Fruit fly (Drosophila melanogaster): Measurements from ENCODE around the gene for.

for gene

DNA sequence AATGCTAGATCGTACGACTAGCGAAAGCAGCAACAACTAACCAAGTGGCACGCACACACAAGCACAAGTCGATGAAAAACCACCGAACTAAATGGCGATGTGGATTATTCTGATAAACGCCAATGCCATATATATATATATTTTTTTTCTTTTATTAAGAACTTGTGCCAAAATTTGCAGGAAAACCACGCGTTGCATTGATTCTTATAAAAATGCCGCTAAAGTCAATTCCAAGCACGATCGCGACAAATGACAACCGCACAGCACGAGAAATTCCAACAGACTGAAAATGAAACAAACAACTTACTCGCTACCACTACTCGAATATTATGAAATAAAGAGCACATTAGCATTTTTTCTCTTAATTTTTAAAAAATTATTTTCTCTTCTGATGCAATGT is at the start of gene for:
TSS of gene for (minus strand) at position 287 of the 400 bp plus-strand sequence.
- TF ChIP-seq Mnt (GFP tag; optimal IDR thresholded peaks at IDR 0.05) (peak; percentile 64), CG12768 (GFP tag; optimal IDR thresholded peaks at IDR 0.05) (peak; percentile 1), CG7101 (tag; optimal IDR thresholded peaks at IDR 0.05) (no peak)

DNA sequence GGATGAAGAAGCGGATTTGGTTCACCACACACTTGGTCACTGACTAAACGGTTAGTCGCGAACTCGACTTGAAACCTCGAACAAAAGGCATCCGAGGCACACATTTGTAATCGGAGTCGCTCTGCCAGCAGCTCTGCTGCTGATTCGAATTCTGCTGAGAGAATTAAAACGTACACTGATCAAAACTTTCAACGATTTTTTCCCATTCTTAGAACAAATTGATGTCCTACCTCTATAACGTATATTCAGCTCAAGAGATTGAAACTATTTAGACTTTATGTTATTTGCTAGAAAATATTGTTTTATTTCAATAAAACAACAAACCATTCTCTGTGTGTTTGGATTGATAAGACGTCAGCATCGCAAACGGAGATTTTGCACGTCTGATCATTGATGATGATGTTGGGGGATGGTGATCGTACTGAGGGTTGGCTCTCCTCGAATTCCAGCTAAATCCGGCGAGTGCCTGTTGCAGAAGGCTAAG is 48.7 kb upstream of the for start, which contains the start of gene CG31778:
TSS of gene CG31778 (minus strand) at position 51 of the 484 bp plus-strand sequence.
- peak; percentile 30 for TF ChIP-seq Mnt (GFP tag; optimal IDR thresholded peaks at IDR 0.05)
- TF ChIP-seq CG1620 (GFP tag; optimal IDR thresholded peaks at IDR 0.05): no peak
- peak; percentile 13 for TF ChIP-seq pad (GFP tag; optimal IDR thresholded peaks at IDR 0.05)
- peak; percentile 24 for TF ChIP-seq CG11617 (GFP tag; optimal IDR thresholded peaks at IDR 0.05)
- peak; percentile 50 for TF ChIP-seq CG5204 (GFP tag; optimal IDR thresholded peaks at IDR 0.05)
- no peak for TF ChIP-seq Hr96 (GFP tag; optimal IDR thresholded peaks at IDR 0.05)
- no peak for TF ChIP-seq Crg-1 (GFP tag; optimal IDR thresholded peaks at IDR 0.05)
- peak; percentile 69 for TF ChIP-seq CG14711 (tag; optimal IDR thresholded peaks at IDR 0.05)
- TF ChIP-seq CG12768 (GFP tag; optimal IDR thresholded peaks at IDR 0.05): peak; percentile 42
- TF ChIP-seq kay (GFP tag; ENCODE audit: borderline replicate concordance): no peak
- peak; percentile 73 for TF ChIP-seq CG7101 (tag; optimal IDR thresholded peaks at IDR 0.05)
- peak; percentile 36 for TF ChIP-seq tj (GFP tag; optimal IDR thresholded peaks at IDR 0.05)
- peak; percentile 6 for TF ChIP-seq CG7045 (GFP tag; optimal IDR thresholded peaks at IDR 0.05)
- peak; percentile 83 for TF ChIP-seq CG33017 (tag; optimal IDR thresholded peaks at IDR 0.05)

DNA sequence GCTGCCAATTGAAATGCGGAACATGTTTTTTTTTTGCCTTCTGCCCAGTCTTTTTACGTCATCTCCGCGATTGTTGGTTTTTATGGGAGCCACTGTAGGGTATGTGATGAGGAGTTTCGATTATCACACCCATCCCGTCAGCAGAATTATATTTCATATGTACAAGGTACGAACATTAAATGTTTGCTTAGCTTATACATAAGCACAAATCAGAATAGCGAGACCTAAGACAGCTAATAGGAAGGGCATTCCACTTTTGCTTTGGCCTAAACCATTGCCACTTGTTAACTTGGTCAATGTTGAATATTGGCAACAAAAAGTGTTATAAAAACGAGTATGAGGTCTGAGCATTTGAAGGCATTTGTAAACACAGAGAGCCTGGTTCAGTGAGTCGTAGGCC is 46.5 kb upstream of the for start, which contains the start of gene CG2816:
TSS of gene CG2816 (plus strand) at position 400 of the 400 bp plus-strand sequence.
- TF ChIP-seq Crg-1 (GFP tag; optimal IDR thresholded peaks at IDR 0.05) (no peak), CG12768 (GFP tag; optimal IDR thresholded peaks at IDR 0.05) (peak; percentile 64), CG7101 (tag; optimal IDR thresholded peaks at IDR 0.05) (peak; percentile 45), CG1620 (GFP tag; optimal IDR thresholded peaks at IDR 0.05) (peak; percentile 7), tj (GFP tag; optimal IDR thresholded peaks at IDR 0.05) (peak; percentile 13), Clk (GFP tag; optimal IDR thresholded peaks at IDR 0.05) (no peak), CG33017 (tag; optimal IDR thresholded peaks at IDR 0.05) (peak; percentile 79), CG14711 (tag; optimal IDR thresholded peaks at IDR 0.05) (peak; percentile 64), pad (GFP tag; optimal IDR thresholded peaks at IDR 0.05) (peak; percentile 22), CG5204 (GFP tag; optimal IDR thresholded peaks at IDR 0.05) (peak; percentile 69), kay (GFP tag; ENCODE audit: borderline replicate concordance) (peak; percentile 77), CG7045 (GFP tag; optimal IDR thresholded peaks at IDR 0.05) (peak; percentile 44), toe (GFP tag; optimal IDR thresholded peaks at IDR 0.05) (peak; percentile 57), bab1 (GFP tag; optimal IDR thresholded peaks at IDR 0.05) (no peak), Hr96 (GFP tag; optimal IDR thresholded peaks at IDR 0.05) (peak; percentile 54)

DNA sequence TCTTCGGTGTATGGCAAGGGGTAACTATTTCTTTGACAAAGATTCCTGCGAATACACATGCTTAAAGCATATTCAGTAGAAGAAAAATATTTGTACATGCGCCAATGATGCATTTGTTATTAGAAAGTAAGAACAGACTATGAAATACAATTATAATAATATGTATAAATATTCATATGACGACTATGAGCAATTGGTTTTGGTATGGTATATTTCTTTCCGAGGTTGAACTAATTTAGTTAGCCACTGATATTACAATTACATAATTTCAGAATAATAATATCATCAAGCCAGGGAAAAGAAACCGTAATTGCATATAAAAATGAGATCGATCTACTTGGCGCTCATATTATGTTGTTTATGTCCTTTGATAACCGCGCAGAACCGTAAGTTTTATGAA is 44.8 kb upstream of the for start, which contains the start of gene CG43145:
TSS of gene CG43145 (plus strand) at position 301 of the 400 bp plus-strand sequence.
- no peak for TF ChIP-seq Crg-1 (GFP tag; optimal IDR thresholded peaks at IDR 0.05)
- no peak for TF ChIP-seq kay (GFP tag; ENCODE audit: borderline replicate concordance)
- no peak for TF ChIP-seq CG7101 (tag; optimal IDR thresholded peaks at IDR 0.05)
- no peak for TF ChIP-seq CG14711 (tag; optimal IDR thresholded peaks at IDR 0.05)
- no peak for TF ChIP-seq CG5204 (GFP tag; optimal IDR thresholded peaks at IDR 0.05)
- no peak for TF ChIP-seq Mnt (GFP tag; optimal IDR thresholded peaks at IDR 0.05)
- TF ChIP-seq cnc (optimal IDR thresholded peaks at IDR 0.05): no peak
- TF ChIP-seq Hr96 (GFP tag; optimal IDR thresholded peaks at IDR 0.05): no peak
- TF ChIP-seq bab1 (GFP tag; optimal IDR thresholded peaks at IDR 0.05): no peak
- no peak for TF ChIP-seq ovo (GFP tag; optimal IDR thresholded peaks at IDR 0.05)
- no peak for TF ChIP-seq CG12768 (GFP tag; optimal IDR thresholded peaks at IDR 0.05)
- TF ChIP-seq pad (GFP tag; optimal IDR thresholded peaks at IDR 0.05): no peak
- TF ChIP-seq CG33017 (tag; optimal IDR thresholded peaks at IDR 0.05): no peak
- TF ChIP-seq CG7045 (GFP tag; optimal IDR thresholded peaks at IDR 0.05): no peak
- TF ChIP-seq toe (GFP tag; optimal IDR thresholded peaks at IDR 0.05): no peak
- TF ChIP-seq CG1620 (GFP tag; optimal IDR thresholded peaks at IDR 0.05): no peak
- TF ChIP-seq CG11617 (GFP tag; optimal IDR thresholded peaks at IDR 0.05): no peak
- TF ChIP-seq cic (GFP tag; optimal IDR thresholded peaks at IDR 0.05): no peak
- no peak for TF ChIP-seq tj (GFP tag; optimal IDR thresholded peaks at IDR 0.05)

DNA sequence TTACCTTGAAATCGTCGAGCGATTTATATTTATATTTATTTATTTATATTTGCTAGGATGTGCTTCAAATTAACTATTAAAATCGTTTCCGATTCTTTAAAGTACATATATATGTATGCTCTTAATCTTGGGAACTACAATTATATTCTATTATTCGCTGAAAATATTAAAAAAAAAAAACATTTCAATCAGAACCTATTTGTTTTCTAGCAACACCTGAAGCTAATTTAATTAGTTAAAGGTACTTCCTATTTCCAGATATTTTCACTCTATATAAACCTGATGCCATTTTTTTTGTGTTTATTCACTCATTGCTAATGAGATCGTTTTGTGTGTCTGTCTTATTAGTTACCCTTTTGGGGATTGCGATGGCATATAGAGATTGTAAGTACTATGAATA is 44.2 kb upstream of the for start, which contains the start of gene CG42467:
TSS of gene CG42467 (plus strand) at position 301 of the 400 bp plus-strand sequence.
- no peak for TF ChIP-seq bab1 (GFP tag; optimal IDR thresholded peaks at IDR 0.05)
- TF ChIP-seq cnc (optimal IDR thresholded peaks at IDR 0.05): no peak
- no peak for TF ChIP-seq toe (GFP tag; optimal IDR thresholded peaks at IDR 0.05)
- no peak for TF ChIP-seq pad (GFP tag; optimal IDR thresholded peaks at IDR 0.05)
- TF ChIP-seq CG1620 (GFP tag; optimal IDR thresholded peaks at IDR 0.05): no peak
- TF ChIP-seq CG7045 (GFP tag; optimal IDR thresholded peaks at IDR 0.05): no peak
- TF ChIP-seq tj (GFP tag; optimal IDR thresholded peaks at IDR 0.05): no peak
- TF ChIP-seq CG12768 (GFP tag; optimal IDR thresholded peaks at IDR 0.05): no peak
- no peak for TF ChIP-seq CG11617 (GFP tag; optimal IDR thresholded peaks at IDR 0.05)
- TF ChIP-seq CG7101 (tag; optimal IDR thresholded peaks at IDR 0.05): no peak
- no peak for TF ChIP-seq Crg-1 (GFP tag; optimal IDR thresholded peaks at IDR 0.05)
- TF ChIP-seq CG33017 (tag; optimal IDR thresholded peaks at IDR 0.05): no peak
- TF ChIP-seq Clk (GFP tag; optimal IDR thresholded peaks at IDR 0.05): no peak
- TF ChIP-seq Mnt (GFP tag; optimal IDR thresholded peaks at IDR 0.05): no peak
- no peak for TF ChIP-seq ovo (GFP tag; optimal IDR thresholded peaks at IDR 0.05)
- TF ChIP-seq CG14711 (tag; optimal IDR thresholded peaks at IDR 0.05): no peak
- no peak for TF ChIP-seq CG5204 (GFP tag; optimal IDR thresholded peaks at IDR 0.05)

DNA sequence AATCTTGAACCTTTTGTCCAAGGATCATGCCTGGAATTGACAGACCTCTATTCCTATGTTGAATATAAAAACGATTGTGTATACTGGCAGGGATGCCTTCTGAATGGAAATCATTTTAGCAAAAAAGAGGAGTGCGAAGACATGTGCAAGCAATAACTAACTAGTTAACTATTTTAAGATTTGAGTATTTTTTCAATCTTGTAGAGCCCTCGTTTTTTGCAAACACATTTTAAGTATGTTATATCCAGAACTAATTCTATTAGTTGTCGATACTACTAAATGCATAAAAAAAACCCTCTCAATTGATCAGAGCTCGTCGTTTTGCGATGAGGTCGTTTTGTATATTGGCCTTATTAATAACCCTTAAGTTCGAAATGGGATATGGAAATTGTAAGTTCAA is 43.6 kb upstream of the for start, which contains the start of gene Sfp24C1:
TSS of gene Sfp24C1 (plus strand) at position 301 of the 400 bp plus-strand sequence.
- TF ChIP-seq Mnt (GFP tag; optimal IDR thresholded peaks at IDR 0.05) (no peak), CG14711 (tag; optimal IDR thresholded peaks at IDR 0.05) (no peak), Clk (GFP tag; optimal IDR thresholded peaks at IDR 0.05) (no peak), bab1 (GFP tag; optimal IDR thresholded peaks at IDR 0.05) (no peak), cnc (optimal IDR thresholded peaks at IDR 0.05) (no peak), CG1620 (GFP tag; optimal IDR thresholded peaks at IDR 0.05) (no peak), Hr96 (GFP tag; optimal IDR thresholded peaks at IDR 0.05) (no peak), CG7101 (tag; optimal IDR thresholded peaks at IDR 0.05) (no peak)

Data from whole organism, adult.